Worm (Caenorhabditis elegans) whole organism, L2 larva: ENCODE results near the gene F23F1.10.

ENCODE experiments used
- C34F6.9 ChIP-seq: fragments of 150-350 bp; optimal IDR thresholded peaks from 2 replicates; lab custom pipeline; 2014; ENCODE audit warnings: missing biosample characterization, missing genetic modification characterization
- F13H6.1 ChIP-seq: sonication (generic microtip); optimal IDR thresholded peaks from 2 replicates; lab custom pipeline; 2016; ENCODE audit warnings: missing genetic modification characterization, missing compliant biosample characterization
- R02D3.7 ChIP-seq: fragments of 150-350 bp; optimal IDR thresholded peaks from 2 replicates; lab custom pipeline; 2014; ENCODE audit warnings: missing biosample characterization, missing genetic modification characterization
- Y55F3AM.14 ChIP-seq: fragments of 200-800 bp; sonication (Bioruptor generic); optimal IDR thresholded peaks from 2 replicates; lab custom pipeline; 2018; ENCODE audit warnings: mild to moderate bottlenecking, missing genetic modification characterization, missing compliant biosample characterization
- ama-1 ChIP-seq: fragments of 150-350 bp; optimal IDR thresholded peaks from 2 replicates; lab custom pipeline; 2018; ENCODE audit warnings: inconsistent platforms
- blmp-1 ChIP-seq: sonication (generic microtip); optimal IDR thresholded peaks from 2 replicates; lab custom pipeline; 2017; ENCODE audit warnings: missing genetic modification characterization, mild to moderate bottlenecking, missing compliant biosample characterization, antibody characterized with exemption, moderate library complexity; ENCODE audit not compliant: insufficient read depth
- ceh-16 ChIP-seq: fragments of 150-350 bp; optimal IDR thresholded peaks from 2 replicates; lab custom pipeline; 2014; ENCODE audit warnings: missing biosample characterization, missing genetic modification characterization
- ceh-82 ChIP-seq: fragments of 150-350 bp; optimal IDR thresholded peaks from 2 replicates; lab custom pipeline; 2014; ENCODE audit warnings: missing biosample characterization, missing genetic modification characterization
- crh-2 ChIP-seq: sonication (generic microtip); optimal IDR thresholded peaks from 2 replicates; lab custom pipeline; 2017; ENCODE audit warnings: missing biosample characterization, missing genetic modification characterization
- dmd-4 ChIP-seq: sonication (generic microtip); optimal IDR thresholded peaks from 2 replicates; lab custom pipeline; 2017; ENCODE audit warnings: missing biosample characterization, missing genetic modification characterization
- elt-3 ChIP-seq: sonication (generic microtip); optimal IDR thresholded peaks from 2 replicates; lab custom pipeline; 2017; ENCODE audit warnings: missing biosample characterization, missing genetic modification characterization
- fos-1 ChIP-seq: fragments of 150-350 bp; optimal IDR thresholded peaks from 2 replicates; lab custom pipeline; 2014; ENCODE audit warnings: missing biosample characterization, missing genetic modification characterization
- gmeb-1 ChIP-seq: fragments of 150-350 bp; optimal IDR thresholded peaks from 2 replicates; lab custom pipeline; 2014; ENCODE audit warnings: missing biosample characterization, missing genetic modification characterization
- lin-11 ChIP-seq: fragments of 150-350 bp; sonication (generic microtip); optimal IDR thresholded peaks from 2 replicates; lab custom pipeline; 2014; ENCODE audit warnings: missing biosample characterization, missing genetic modification characterization, inconsistent platforms, mixed read lengths
- lin-13 ChIP-seq: fragments of 150-350 bp; optimal IDR thresholded peaks from 2 replicates; lab custom pipeline; 2014; ENCODE audit warnings: missing biosample characterization, missing genetic modification reagents, missing genetic modification characterization
- lin-39 ChIP-seq: fragments of 150-350 bp; optimal IDR thresholded peaks from 2 replicates; lab custom pipeline; 2014; ENCODE audit warnings: missing biosample characterization, missing genetic modification reagents, missing genetic modification characterization
- lsy-2 ChIP-seq, 2 experiments: fragments of 150-350 bp in 1 of 2; sonication (generic microtip) in 1 of 2; optimal IDR thresholded peaks; 2 replicates each; lab custom pipeline; 2014 to 2017; ENCODE audit warnings: missing biosample characterization in 2 of 2, missing genetic modification characterization in 2 of 2
- mab-5 ChIP-seq: fragments of 150-350 bp; optimal IDR thresholded peaks from 2 replicates; lab custom pipeline; 2014; ENCODE audit warnings: missing biosample characterization, missing genetic modification characterization
- mbf-1 ChIP-seq: sonication (generic microtip); optimal IDR thresholded peaks from 2 replicates; lab custom pipeline; 2017; ENCODE audit warnings: missing biosample characterization, missing genetic modification characterization
- mdl-1 ChIP-seq, 2 experiments: fragments of 150-350 bp in 1 of 2; sonication (generic microtip) in 1 of 2; optimal IDR thresholded peaks; 2 replicates each; lab custom pipeline; 2017; ENCODE audit warnings: missing biosample characterization in 2 of 2, missing genetic modification characterization in 2 of 2
- nhr-10 ChIP-seq: sonication (generic microtip); optimal IDR thresholded peaks from 2 replicates; lab custom pipeline; 2017; ENCODE audit warnings: missing biosample characterization, missing genetic modification characterization
- nhr-11 ChIP-seq: fragments of 150-350 bp; optimal IDR thresholded peaks from 2 replicates; lab custom pipeline; 2014; ENCODE audit warnings: missing biosample characterization, missing genetic modification characterization
- nhr-129 ChIP-seq: fragments of 150-350 bp; optimal IDR thresholded peaks from 2 replicates; lab custom pipeline; 2014; ENCODE audit warnings: missing biosample characterization, missing genetic modification characterization
- nhr-23 ChIP-seq: fragments of 150-350 bp; optimal IDR thresholded peaks from 2 replicates; lab custom pipeline; 2014; ENCODE audit warnings: missing biosample characterization, missing genetic modification reagents, missing genetic modification characterization
- nhr-25 ChIP-seq: fragments of 150-350 bp; sonication (generic microtip); optimal IDR thresholded peaks from 3 replicates; lab custom pipeline; 2014; ENCODE audit warnings: missing biosample characterization, missing genetic modification characterization
- nhr-6 ChIP-seq: fragments of 150-350 bp; optimal IDR thresholded peaks from 2 replicates; lab custom pipeline; 2014; ENCODE audit warnings: missing biosample characterization, missing genetic modification characterization
- peb-1 ChIP-seq: fragments of 150-350 bp; optimal IDR thresholded peaks from 2 replicates; lab custom pipeline; 2014; ENCODE audit warnings: missing biosample characterization, missing genetic modification characterization
- sem-4 ChIP-seq: fragments of 150-350 bp; optimal IDR thresholded peaks from 2 replicates; lab custom pipeline; 2014; ENCODE audit warnings: missing biosample characterization, missing genetic modification reagents, missing genetic modification characterization
- skn-1 ChIP-seq: sonication (generic microtip); optimal IDR thresholded peaks from 2 replicates; lab custom pipeline; 2017; ENCODE audit warnings: missing biosample characterization, missing genetic modification characterization
- sma-3 ChIP-seq: sonication (generic microtip); optimal IDR thresholded peaks from 2 replicates; lab custom pipeline; 2016; ENCODE audit warnings: missing genetic modification reagents, missing genetic modification characterization, missing compliant biosample characterization
- sma-9 ChIP-seq, 2 experiments: fragments of 150-350 bp in 1 of 2; sonication (generic microtip) in 1 of 2; optimal IDR thresholded peaks; 2 replicates each; lab custom pipeline; 2014 to 2016; ENCODE audit warnings: missing genetic modification characterization in 2 of 2, mild to moderate bottlenecking in 1 of 2, missing biosample characterization in 1 of 2, missing compliant biosample characterization in 1 of 2, missing genetic modification reagents in 1 of 2, moderate library complexity in 1 of 2
- snpc-4 ChIP-seq: fragments of 150-350 bp; optimal IDR thresholded peaks from 2 replicates; lab custom pipeline; 2014; ENCODE audit warnings: missing biosample characterization, missing genetic modification characterization
- unc-39 ChIP-seq: fragments of 150-350 bp; optimal IDR thresholded peaks from 2 replicates; lab custom pipeline; 2014; ENCODE audit warnings: missing biosample characterization, missing genetic modification characterization
- unc-55 ChIP-seq: fragments of 150-350 bp; sonication (generic microtip); optimal IDR thresholded peaks from 3 replicates; lab custom pipeline; 2014; ENCODE audit warnings: missing biosample characterization, missing genetic modification reagents, missing genetic modification characterization
- unc-62 ChIP-seq: fragments of 150-350 bp; optimal IDR thresholded peaks from 2 replicates; lab custom pipeline; 2014; ENCODE audit warnings: missing biosample characterization, missing genetic modification reagents, missing genetic modification characterization
- ztf-1 ChIP-seq: fragments of 200-800 bp; sonication (Bioruptor generic); conservative IDR thresholded peaks from 2 replicates; pipeline ENCODE4 v1.3.6; 2022; ENCODE audit warnings: missing genetic modification characterization, missing compliant biosample characterization
- ztf-4 ChIP-seq: fragments of 150-350 bp; optimal IDR thresholded peaks from 2 replicates; lab custom pipeline; 2014; ENCODE audit warnings: missing biosample characterization, missing genetic modification characterization

Gene F23F1.10

ce11 chrII:47280-47679 lies 5.5 kb upstream of the F23F1.10 start, which contains the start of gene C23H3.5:
TSS of gene C23H3.5 (plus strand) at chrII:47580.
- TF ChIP-seq ama-1 (lab: Kevin White, UChicago): no peak
- TF ChIP-seq gmeb-1: no peak

DNA sequence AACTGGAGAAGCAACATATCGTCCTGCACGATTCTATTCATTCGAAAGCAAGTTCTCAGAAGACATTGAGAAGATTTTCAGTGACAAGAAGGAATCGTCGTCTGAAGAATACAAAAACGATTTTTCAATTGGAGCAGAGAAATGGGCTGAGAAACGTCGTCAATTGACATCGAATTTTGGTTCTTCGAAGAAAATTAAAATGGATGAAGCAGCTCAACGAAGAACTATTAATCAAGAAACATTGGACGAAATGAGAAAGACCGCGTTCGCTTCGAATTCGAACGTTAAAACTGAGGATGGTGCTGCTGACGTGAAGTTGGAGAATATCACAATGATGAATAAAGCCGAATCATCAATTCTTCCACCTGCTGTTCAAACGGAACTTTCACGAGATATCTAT lies 4.3 kb upstream of the F23F1.10 start, which contains the start of gene rpt-4:
rpt-4 (minus strand) TSS at position 101 of the 400 bp plus-strand sequence.
- TF ChIP-seq blmp-1 (tag; lab: Kevin White, UChicago): no peak
- TF ChIP-seq unc-39 (tag; lab: Kevin White, UChicago): no peak
- TF ChIP-seq snpc-4: no peak
- no peak for TF ChIP-seq ztf-1 (GFP tag; lab: Robert Waterston, UW)
- TF ChIP-seq, all 48 proteins: peak for 0

ce11 chrII:44740-45139 lies 3.0 kb upstream of the F23F1.10 start, which contains the start of gene rpoa-49:
TSS of gene rpoa-49 (plus strand) at chrII:45040.
- no peak for TF ChIP-seq nhr-11 (tag; lab: Kevin White, UChicago)
- no peak for TF ChIP-seq sem-4 (tag; lab: Kevin White, UChicago)
- no peak for TF ChIP-seq F13H6.1 (tag; lab: Kevin White, UChicago)
- no peak for TF ChIP-seq mdl-1 (tag; optimal IDR thresholded peaks at IDR 0.05; lab: Kevin White, UChicago)
- TF ChIP-seq nhr-129 (tag; lab: Kevin White, UChicago): no peak
- TF ChIP-seq nhr-10 (tag; lab: Kevin White, UChicago): no peak
- no peak for TF ChIP-seq lin-11
- TF ChIP-seq ceh-82 (tag; lab: Kevin White, UChicago): no peak
- TF ChIP-seq R02D3.7 (tag; lab: Kevin White, UChicago): no peak
- no peak for TF ChIP-seq nhr-6
- no peak for TF ChIP-seq peb-1 (tag; lab: Kevin White, UChicago)
- TF ChIP-seq ceh-16: no peak
- no peak for TF ChIP-seq nhr-23 (tag; lab: Kevin White, UChicago)
- no peak for TF ChIP-seq dmd-4 (tag; lab: Kevin White, UChicago)
- no peak for TF ChIP-seq sma-9 (GFP tag; optimal IDR thresholded peaks at IDR 0.05; lab: Kevin White, UChicago)
- TF ChIP-seq sma-9 (tag; optimal IDR thresholded peaks at IDR 0.05; lab: Kevin White, UChicago): no peak

DNA sequence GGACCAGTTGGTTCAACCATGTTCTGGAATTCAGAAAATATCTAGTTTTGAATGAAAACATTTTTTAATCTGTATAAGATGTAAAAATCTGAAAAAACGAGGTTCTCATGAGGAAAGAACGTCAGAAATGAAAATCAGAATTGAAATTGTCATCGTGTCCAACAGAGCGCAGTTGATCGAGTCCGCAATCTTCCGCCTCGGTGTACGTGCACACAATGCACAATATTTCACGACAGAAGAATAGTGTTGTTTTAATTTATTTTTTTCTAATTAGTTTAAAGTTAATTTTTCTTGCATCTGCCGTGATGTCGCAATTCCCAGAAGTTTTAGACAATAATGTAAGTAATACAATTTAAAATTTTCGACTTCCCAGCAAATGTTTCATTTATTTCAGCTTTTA lies 1.9 kb upstream of the F23F1.10 start, which contains the start of gene nfyc-1:
nfyc-1 (plus strand) TSS at position 268 of the 400 bp plus-strand sequence.
- peak; percentile 48 for TF ChIP-seq gmeb-1
- TF ChIP-seq blmp-1 (tag; lab: Kevin White, UChicago): peak; percentile 26
- peak; percentile 41 for TF ChIP-seq nhr-25
- TF ChIP-seq ztf-4 (tag; lab: Kevin White, UChicago): peak; percentile 24
- TF ChIP-seq lin-39: no peak
- TF ChIP-seq sma-3 (GFP tag; lab: Kevin White, UChicago): peak; percentile 25
- peak; percentile 57 for TF ChIP-seq fos-1 (tag; lab: Kevin White, UChicago)
- peak; percentile 77 for TF ChIP-seq crh-2 (tag; lab: Kevin White, UChicago)
- peak; percentile 60 for TF ChIP-seq nhr-129 (tag; lab: Kevin White, UChicago)
- no peak for TF ChIP-seq mbf-1 (tag; lab: Kevin White, UChicago)
- peak; percentile 81 for TF ChIP-seq unc-55 (GFP tag; lab: Kevin White, UChicago)
- TF ChIP-seq lin-11: peak; percentile 68
- TF ChIP-seq F13H6.1 (tag; lab: Kevin White, UChicago): peak; percentile 23
- TF ChIP-seq sma-9 (GFP tag; optimal IDR thresholded peaks at IDR 0.05; lab: Kevin White, UChicago): peak; percentile 43
- no peak for TF ChIP-seq sma-9 (tag; optimal IDR thresholded peaks at IDR 0.05; lab: Kevin White, UChicago)
- peak; percentile 68 for TF ChIP-seq lin-13
- no peak for TF ChIP-seq unc-62 (GFP tag; lab: Kevin White, UChicago)
- TF ChIP-seq C34F6.9 (tag; lab: Kevin White, UChicago): peak; percentile 87
- TF ChIP-seq snpc-4: no peak
- TF ChIP-seq skn-1 (tag; lab: Kevin White, UChicago): peak; percentile 98
- TF ChIP-seq mdl-1 (tag; optimal IDR thresholded peaks at IDR 0.05; lab: Kevin White, UChicago): no peak
- TF ChIP-seq lsy-2 (tag; optimal IDR thresholded peaks at IDR 0.05; lab: Kevin White, UChicago): peak in 1 of 2 experiments; percentile 82

DNA sequence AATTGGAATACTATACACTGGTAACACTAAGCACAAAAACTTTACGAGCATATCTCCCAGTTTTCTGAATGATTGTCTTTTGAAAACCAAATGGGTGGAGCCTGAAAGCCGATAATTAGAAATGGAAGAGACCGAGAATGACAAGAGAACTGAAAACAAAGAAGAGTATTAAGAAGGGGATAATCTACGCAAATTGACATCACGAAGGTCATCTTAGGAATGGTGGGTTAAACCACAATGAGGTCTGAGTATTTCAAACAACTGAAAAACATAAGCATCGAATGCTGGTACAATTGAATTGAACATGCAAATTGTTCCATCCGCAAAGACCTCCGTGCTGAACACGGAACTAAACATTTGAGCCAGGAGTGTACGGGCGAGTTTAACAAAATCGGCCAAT lies 2.3 kb downstream of the F23F1.10 start, which contains the start of gene spp-24:
spp-24 (minus strand) TSS at position 101 of the 400 bp plus-strand sequence.
- no peak for TF ChIP-seq nhr-6
- no peak for TF ChIP-seq nhr-11 (tag; lab: Kevin White, UChicago)
- no peak for TF ChIP-seq mab-5
- no peak for TF ChIP-seq ceh-16
- TF ChIP-seq lin-11: no peak
- no peak for TF ChIP-seq nhr-23 (tag; lab: Kevin White, UChicago)
- TF ChIP-seq elt-3: no peak
- no peak for TF ChIP-seq Y55F3AM.14
- TF ChIP-seq lsy-2 (tag; optimal IDR thresholded peaks at IDR 0.05; lab: Kevin White, UChicago): no peak
- no peak for TF ChIP-seq sma-9 (GFP tag; optimal IDR thresholded peaks at IDR 0.05; lab: Kevin White, UChicago)
- no peak for TF ChIP-seq sma-9 (tag; optimal IDR thresholded peaks at IDR 0.05; lab: Kevin White, UChicago)
